Worm (Caenorhabditis elegans): Measurements from ENCODE around the gene sem-5.

Gene sem-5

ce11 chrX:7977452-7977851 is 15.9 kb upstream of the sem-5 start:
- TF ChIP-seq fkh-10 (GFP tag; optimal IDR thresholded peaks at IDR 0.05) (no peak), ceh-18 (tag; optimal IDR thresholded peaks at IDR 0.05) (no peak), lin-11 (tag; optimal IDR thresholded peaks at IDR 0.05) (no peak), syd-9 (tag; optimal IDR thresholded peaks at IDR 0.05) (no peak), F13H6.1 (tag; optimal IDR thresholded peaks at IDR 0.05) (no peak), ceh-22 (tag; optimal IDR thresholded peaks at IDR 0.05) (no peak), ceh-6 (GFP tag; optimal IDR thresholded peaks at IDR 0.05) (no peak)

DNA sequence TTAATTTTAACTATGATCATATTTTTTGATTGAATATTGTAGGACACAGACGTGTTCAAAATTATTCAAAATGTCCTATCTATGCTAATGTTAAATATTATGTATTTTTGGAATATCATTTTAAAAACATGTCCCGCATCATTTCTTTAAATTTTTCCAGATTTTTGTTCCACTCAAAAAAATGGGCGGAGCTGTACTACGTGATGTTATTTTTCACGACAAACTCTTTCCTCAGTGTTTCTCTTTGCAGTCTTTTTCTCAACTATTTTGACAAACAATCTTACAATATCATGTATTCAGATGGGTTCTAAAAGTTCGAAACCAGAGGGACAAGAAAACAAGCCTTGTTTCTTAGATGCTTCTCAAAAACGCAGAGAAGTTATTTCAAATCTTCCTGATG is 14.9 kb upstream of the sem-5 start, which contains the start of gene F45E1.5:
F45E1.5 (plus strand) TSS at position 301 of the 400 bp plus-strand sequence.
- TF ChIP-seq T23F11.4 (GFP tag; optimal IDR thresholded peaks at IDR 0.05): no peak
- no peak for TF ChIP-seq fkh-6 (tag; optimal IDR thresholded peaks at IDR 0.05)
- no peak for TF ChIP-seq ceh-24 (tag; optimal IDR thresholded peaks at IDR 0.05)
- no peak for TF ChIP-seq fax-1 (tag; optimal IDR thresholded peaks at IDR 0.05)
- TF ChIP-seq unc-3 (GFP tag; conservative IDR thresholded peaks at IDR 0.05): no peak
- TF ChIP-seq unc-3 (tag; optimal IDR thresholded peaks at IDR 0.05): no peak
- TF ChIP-seq rnt-1 (tag; optimal IDR thresholded peaks at IDR 0.05): no peak
- TF ChIP-seq unc-86 (tag; optimal IDR thresholded peaks at IDR 0.05): no peak
- no peak for TF ChIP-seq pax-1 (tag; optimal IDR thresholded peaks at IDR 0.05)
- no peak for TF ChIP-seq lin-11 (tag; optimal IDR thresholded peaks at IDR 0.05)
- no peak for TF ChIP-seq ceh-14 (tag; optimal IDR thresholded peaks at IDR 0.05)
- no peak for TF ChIP-seq odd-2 (tag; optimal IDR thresholded peaks at IDR 0.05)

DNA sequence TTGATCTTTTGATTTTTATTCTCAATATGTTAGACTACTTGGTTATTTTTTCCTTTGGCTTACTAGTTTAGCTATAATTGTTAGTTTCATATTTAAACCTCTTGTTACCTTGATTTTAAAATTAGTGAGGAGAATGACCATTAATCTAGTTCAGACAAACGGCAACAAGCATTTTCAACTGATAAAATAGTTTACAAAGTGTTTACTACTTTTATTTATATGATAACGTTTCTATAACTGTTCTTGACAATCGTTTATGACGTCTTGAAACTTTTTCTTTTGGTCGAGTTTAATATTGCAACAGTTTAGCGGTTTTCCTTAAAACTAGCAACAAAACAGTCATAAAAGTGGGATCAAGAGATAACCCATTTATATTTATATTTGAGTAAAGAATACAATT is 14.2 kb upstream of the sem-5 start:
- no peak for TF ChIP-seq pha-2 (tag; optimal IDR thresholded peaks at IDR 0.05)
- no peak for TF ChIP-seq lim-6 (tag; optimal IDR thresholded peaks at IDR 0.05)
- TF ChIP-seq ceh-30 (tag; optimal IDR thresholded peaks at IDR 0.05): no peak
- TF ChIP-seq syd-9 (tag; optimal IDR thresholded peaks at IDR 0.05): no peak
- TF ChIP-seq hlh-8 (tag; optimal IDR thresholded peaks at IDR 0.05): no peak
- no peak for TF ChIP-seq ceh-24 (tag; optimal IDR thresholded peaks at IDR 0.05)

ce11 chrX:7968537-7968936 is 7.0 kb upstream of the sem-5 start:
- TF ChIP-seq hlh-8 (tag; optimal IDR thresholded peaks at IDR 0.05) (no peak), C38D4.7 (GFP tag; optimal IDR thresholded peaks at IDR 0.05) (no peak), pha-2 (tag; optimal IDR thresholded peaks at IDR 0.05) (no peak), tbx-2 (tag; optimal IDR thresholded peaks at IDR 0.05) (no peak), hlh-30 (tag; optimal IDR thresholded peaks at IDR 0.05; ENCODE audit: insufficient read depth) (no peak), nhr-11 (tag; optimal IDR thresholded peaks at IDR 0.05) (no peak), dve-1 (tag; optimal IDR thresholded peaks at IDR 0.05) (no peak), pat-9 (tag; optimal IDR thresholded peaks at IDR 0.05) (no peak), rnt-1 (tag; optimal IDR thresholded peaks at IDR 0.05) (no peak), odd-2 (tag; optimal IDR thresholded peaks at IDR 0.05) (no peak), madf-2 (tag; optimal IDR thresholded peaks at IDR 0.05) (no peak), ceh-19 (GFP tag; optimal IDR thresholded peaks at IDR 0.05) (no peak), ztf-16 (tag; optimal IDR thresholded peaks at IDR 0.05) (no peak), fax-1 (tag; optimal IDR thresholded peaks at IDR 0.05) (no peak), pax-1 (tag; optimal IDR thresholded peaks at IDR 0.05) (no peak), pros-1 (tag; optimal IDR thresholded peaks at IDR 0.05) (no peak), ceh-18 (tag; optimal IDR thresholded peaks at IDR 0.05) (no peak), elt-2 (tag; optimal IDR thresholded peaks at IDR 0.05) (no peak)

ce11 chrX:7965449-7965848 is 3.9 kb upstream of the sem-5 start:
- TF ChIP-seq rnt-1 (tag; optimal IDR thresholded peaks at IDR 0.05) (peak; percentile 6), pha-4 (tag; optimal IDR thresholded peaks at IDR 0.05) (no peak)

ce11 chrX:7964022-7964421 is 2.5 kb upstream of the sem-5 start:
- TF ChIP-seq unc-55 (GFP tag; optimal IDR thresholded peaks at IDR 0.05): peak; percentile 7
- TF ChIP-seq lin-11 (tag; optimal IDR thresholded peaks at IDR 0.05): no peak
- no peak for TF ChIP-seq ceh-9 (tag; optimal IDR thresholded peaks at IDR 0.05)
- no peak for TF ChIP-seq sdc-2 (tag; optimal IDR thresholded peaks at IDR 0.05)
- no peak for TF ChIP-seq ttx-3 (tag; optimal IDR thresholded peaks at IDR 0.05)
